Worm (Caenorhabditis elegans) whole organism, midembryonic: ENCODE measurements around the gene pqn-96.

Source experiments
- T22C8.4 ChIP-seq: fragments of 200-800 bp; sonication (Bioruptor generic); IDR thresholded peaks from 2 replicates; pipeline ENCODE4 v1.3.6; 2022; ENCODE audit warnings: missing genetic modification characterization, missing compliant biosample characterization
- flt-1 ChIP-seq: fragments of 200-800 bp; sonication (Bioruptor generic); IDR thresholded peaks from 2 replicates; pipeline ENCODE4 v1.3.6; 2022; ENCODE audit warnings: missing genetic modification characterization, missing compliant biosample characterization
- klf-2 ChIP-seq: fragments of 200-800 bp; sonication (Bioruptor generic); conservative IDR thresholded peaks from 2 replicates; pipeline ENCODE4 v1.3.6; 2022; ENCODE audit warnings: missing genetic modification reagents, missing genetic modification characterization, missing compliant biosample characterization
- med-1 ChIP-seq: sonication (generic microtip); optimal IDR thresholded peaks from 2 replicates; lab custom pipeline; 2017; ENCODE audit warnings: missing genetic modification characterization, mild to moderate bottlenecking, missing compliant biosample characterization, antibody characterized with exemption, missing genetic modification reagents; ENCODE audit not compliant: insufficient read depth
- ref-1 ChIP-seq: fragments of 200-800 bp; sonication (Bioruptor generic); conservative IDR thresholded peaks from 2 replicates; pipeline ENCODE4 v1.3.6; 2022; ENCODE audit warnings: missing genetic modification reagents, missing genetic modification characterization, missing compliant biosample characterization
- tab-1 ChIP-seq: fragments of 200-800 bp; sonication (Bioruptor generic); IDR thresholded peaks from 2 replicates; pipeline ENCODE4 v1.3.6; 2022; ENCODE audit warnings: missing genetic modification characterization, missing compliant biosample characterization
- ztf-23 ChIP-seq: fragments of 200-800 bp; sonication (Bioruptor generic); IDR thresholded peaks from 2 replicates; pipeline ENCODE4 v1.3.6; 2022; ENCODE audit warnings: missing genetic modification reagents, missing genetic modification characterization, missing compliant biosample characterization
- ztf-29 ChIP-seq: fragments of 200-800 bp; sonication (Bioruptor generic); IDR thresholded peaks from 2 replicates; pipeline ENCODE4 v1.3.6; 2022; ENCODE audit warnings: missing genetic modification reagents, missing genetic modification characterization, missing compliant biosample characterization

DNA sequence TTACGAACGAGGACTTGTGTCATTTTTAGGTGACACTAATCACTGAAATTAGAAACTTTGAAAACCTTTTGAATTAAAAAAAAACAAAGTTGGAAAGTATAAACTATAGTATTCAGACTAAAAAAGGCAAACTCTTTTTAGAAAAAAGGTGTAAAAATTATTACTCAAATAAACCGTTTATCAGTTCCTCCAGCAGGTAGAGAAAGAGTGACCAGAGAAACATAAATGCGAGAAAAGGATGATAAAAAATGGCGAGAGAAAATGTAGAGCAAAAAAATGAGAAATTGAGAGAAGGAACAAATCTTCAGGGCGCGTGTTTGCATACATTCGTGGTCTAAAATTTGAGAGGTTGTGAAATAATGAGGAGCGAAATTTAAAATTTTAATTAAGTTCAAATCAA is 37.3 kb downstream of the pqn-96 start, which contains the start of gene lap-1:
- TF ChIP-seq med-1 (GFP tag; lab: Kevin White, UChicago) (no peak), ztf-29 (GFP tag; lab: Robert Waterston, UW) (no peak), flt-1 (GFP tag; lab: Robert Waterston, UW) (no peak), ztf-23 (GFP tag; lab: Robert Waterston, UW) (no peak), ref-1 (GFP tag; lab: Robert Waterston, UW) (no peak), tab-1 (GFP tag; lab: Robert Waterston, UW) (no peak), klf-2 (GFP tag; lab: Robert Waterston, UW) (no peak), T22C8.4 (GFP tag; lab: Robert Waterston, UW) (no peak)
